Fruit fly (Drosophila melanogaster) whole organism, embryonic: Measurements from ENCODE around the gene Hrs.

Experiments used
- Ada2b ChIP-seq: fragments of 200-800 bp; sonication (Bioruptor generic); IDR thresholded peaks from 2 replicates; pipeline ENCODE4 v1.3.6; 2022; ENCODE audit warnings: missing biosample characterization, missing genetic modification characterization
- Aef1 ChIP-seq: fragments of 200-800 bp; sonication (Bioruptor generic); IDR thresholded peaks from 3 replicates; pipeline ENCODE4 v1.3.6; 2022; ENCODE audit warnings: missing biosample characterization, missing genetic modification characterization
- B-H1 ChIP-seq: fragments of 200-800 bp; sonication (Bioruptor generic); IDR thresholded peaks from 3 replicates; pipeline ENCODE4 v1.3.6; 2022; ENCODE audit warnings: missing biosample characterization, missing genetic modification characterization
- Bgb ChIP-seq: fragments of 200-800 bp; sonication (Bioruptor generic); IDR thresholded peaks from 2 replicates; pipeline ENCODE4 v1.3.6; 2022; ENCODE audit warnings: missing biosample characterization, missing genetic modification characterization; ENCODE audit not compliant: partially characterized antibody
- CG10654 ChIP-seq: fragments of 200-800 bp; sonication (Bioruptor generic); optimal IDR thresholded peaks from 2 replicates; lab custom pipeline; 2016; ENCODE audit warnings: missing biosample characterization, missing genetic modification characterization
- CG13624 ChIP-seq: fragments of 200-800 bp; sonication (Bioruptor generic); optimal IDR thresholded peaks from 2 replicates; lab custom pipeline; 2016; ENCODE audit warnings: missing biosample characterization, missing genetic modification characterization
- CG16813 ChIP-seq: fragments of 200-800 bp; sonication (Bioruptor generic); IDR thresholded peaks from 3 replicates; pipeline ENCODE4 v1.3.6; 2022; ENCODE audit warnings: missing biosample characterization, missing genetic modification characterization; ENCODE audit not compliant: partially characterized antibody
- CG1792 ChIP-seq: fragments of 200-800 bp; sonication (Bioruptor generic); optimal IDR thresholded peaks from 2 replicates; lab custom pipeline; 2016; ENCODE audit warnings: missing biosample characterization, missing genetic modification characterization
- CG18476 ChIP-seq: fragments of 200-800 bp; sonication (Bioruptor generic); optimal IDR thresholded peaks from 2 replicates; lab custom pipeline; 2016; ENCODE audit warnings: missing biosample characterization, mild to moderate bottlenecking, missing genetic modification characterization
- CG2116 ChIP-seq: fragments of 200-800 bp; sonication (Bioruptor generic); optimal IDR thresholded peaks from 3 replicates; lab custom pipeline; 2018; ENCODE audit warnings: missing biosample characterization, mild to moderate bottlenecking, missing genetic modification characterization
- CG2129 ChIP-seq: fragments of 200-800 bp; sonication (Bioruptor generic); IDR thresholded peaks from 2 replicates; pipeline ENCODE4 v1.3.6; 2022; ENCODE audit warnings: missing biosample characterization, missing genetic modification characterization; ENCODE audit not compliant: partially characterized antibody
- CG2712 ChIP-seq: fragments of 200-800 bp; optimal IDR thresholded peaks from 3 replicates; lab custom pipeline; 2019; ENCODE audit warnings: missing biosample characterization, mild to moderate bottlenecking, missing genetic modification characterization, moderate library complexity
- CG31224 ChIP-seq: fragments of 200-800 bp; sonication (Bioruptor generic); IDR thresholded peaks from 2 replicates; pipeline ENCODE4 v1.3.6; 2022; ENCODE audit warnings: missing biosample characterization, missing genetic modification characterization
- CG33213 ChIP-seq: fragments of 200-800 bp; sonication (Bioruptor generic); optimal IDR thresholded peaks from 3 replicates; lab custom pipeline; 2016; ENCODE audit warnings: missing biosample characterization, missing genetic modification characterization
- CG3847 ChIP-seq: fragments of 200-800 bp; sonication (Bioruptor generic); IDR thresholded peaks from 2 replicates; pipeline ENCODE4 v1.3.6; 2022; ENCODE audit warnings: missing biosample characterization, missing genetic modification characterization
- CG4282 ChIP-seq: fragments of 200-800 bp; sonication (Bioruptor generic); optimal IDR thresholded peaks from 2 replicates; lab custom pipeline; 2016; ENCODE audit warnings: missing biosample characterization, missing genetic modification characterization
- CG4707 ChIP-seq: fragments of 200-800 bp; sonication (Bioruptor generic); optimal IDR thresholded peaks from 2 replicates; lab custom pipeline; 2018; ENCODE audit warnings: missing biosample characterization, mild to moderate bottlenecking, missing genetic modification characterization, moderate library complexity
- CG7357 ChIP-seq: fragments of 200-800 bp; sonication (Bioruptor generic); IDR thresholded peaks from 3 replicates; pipeline ENCODE4 v1.3.6; 2022; ENCODE audit warnings: missing biosample characterization, missing genetic modification characterization
- CG7372 ChIP-seq: fragments of 200-800 bp; sonication (Bioruptor generic); IDR thresholded peaks from 2 replicates; pipeline ENCODE4 v1.3.6; 2022; ENCODE audit warnings: missing biosample characterization, missing genetic modification characterization
- CG7556 ChIP-seq: fragments of 200-800 bp; sonication (Bioruptor generic); optimal IDR thresholded peaks from 2 replicates; lab custom pipeline; 2017; ENCODE audit warnings: missing biosample characterization, mild to moderate bottlenecking, missing genetic modification characterization
- CG7839 ChIP-seq: fragments of 200-800 bp; sonication (Bioruptor generic); optimal IDR thresholded peaks from 3 replicates; lab custom pipeline; 2018; ENCODE audit warnings: missing biosample characterization, mild to moderate bottlenecking, missing genetic modification characterization, moderate library complexity
- CG7963 ChIP-seq: fragments of 200-800 bp; sonication (Bioruptor generic); IDR thresholded peaks from 3 replicates; pipeline ENCODE4 v1.3.6; 2022; ENCODE audit warnings: missing biosample characterization, missing genetic modification characterization; ENCODE audit not compliant: partially characterized antibody
- CG8924 ChIP-seq: fragments of 200-800 bp; optimal IDR thresholded peaks from 3 replicates; lab custom pipeline; 2019; ENCODE audit warnings: missing biosample characterization, mild to moderate bottlenecking, missing genetic modification characterization, moderate library complexity
- CG9932 ChIP-seq: fragments of 200-800 bp; sonication (Bioruptor generic); IDR thresholded peaks from 2 replicates; pipeline ENCODE4 v1.3.6; 2022; ENCODE audit warnings: missing biosample characterization, missing genetic modification characterization
- Doc3 ChIP-seq: fragments of 200-800 bp; sonication (Bioruptor generic); IDR thresholded peaks from 3 replicates; pipeline ENCODE4 v1.3.6; 2022; ENCODE audit warnings: missing biosample characterization, missing genetic modification characterization; ENCODE audit not compliant: partially characterized antibody
- Fer3 ChIP-seq: fragments of 200-800 bp; sonication (Bioruptor generic); optimal IDR thresholded peaks from 2 replicates; lab custom pipeline; 2018; ENCODE audit warnings: missing biosample characterization, mild to moderate bottlenecking, missing genetic modification characterization, moderate library complexity
- GATAe ChIP-seq: fragments of 200-800 bp; sonication (Bioruptor generic); conservative IDR thresholded peaks from 2 replicates; pipeline ENCODE4 v1.3.6; 2022; ENCODE audit warnings: missing biosample characterization, missing genetic modification characterization
- HmgZ ChIP-seq: fragments of 200-800 bp; sonication (Bioruptor generic); optimal IDR thresholded peaks from 2 replicates; lab custom pipeline; 2018; ENCODE audit warnings: missing biosample characterization, mild to moderate bottlenecking, missing genetic modification characterization
- MBD-R2 ChIP-seq: fragments of 200-800 bp; sonication (Bioruptor generic); IDR thresholded peaks from 2 replicates; pipeline ENCODE4 v1.3.6; 2022; ENCODE audit warnings: missing biosample characterization, missing genetic modification characterization
- Med ChIP-seq: fragments of 200-800 bp; sonication (Bioruptor generic); peaks from one replicate; lab custom pipeline; 2016; ENCODE audit warnings: missing biosample characterization, missing genetic modification characterization, mild to moderate bottlenecking, inconsistent platforms, moderate library complexity
- Nf-YA ChIP-seq: fragments of 200-800 bp; sonication (Bioruptor generic); IDR thresholded peaks from 2 replicates; pipeline ENCODE4 v1.3.6; 2022; ENCODE audit warnings: missing biosample characterization, missing genetic modification characterization
- Oaz ChIP-seq: fragments of 200-800 bp; sonication (Bioruptor generic); IDR thresholded peaks from 2 replicates; pipeline ENCODE4 v1.3.6; 2022; ENCODE audit warnings: missing biosample characterization, missing genetic modification characterization
- Ptx1 ChIP-seq: fragments of 200-800 bp; sonication (Bioruptor generic); IDR thresholded peaks from 2 replicates; pipeline ENCODE4 v1.3.6; 2022; ENCODE audit warnings: missing biosample characterization, missing genetic modification characterization
- Sox102F ChIP-seq: fragments of 200-800 bp; sonication (Bioruptor generic); optimal IDR thresholded peaks from 2 replicates; lab custom pipeline; 2018; ENCODE audit warnings: missing biosample characterization, mild to moderate bottlenecking, missing genetic modification characterization, moderate library complexity
- bcd ChIP-seq: fragments of 200-800 bp; sonication (Bioruptor generic); optimal IDR thresholded peaks from 2 replicates; lab custom pipeline; 2017; ENCODE audit warnings: missing biosample characterization, mild to moderate bottlenecking, missing genetic modification characterization
- en ChIP-seq: fragments of 200-800 bp; sonication (Bioruptor generic); optimal IDR thresholded peaks from 2 replicates; lab custom pipeline; 2016; ENCODE audit warnings: missing biosample characterization, missing genetic modification characterization
- ewg ChIP-seq: fragments of 200-800 bp; sonication (Bioruptor generic); optimal IDR thresholded peaks from 3 replicates; lab custom pipeline; 2017; ENCODE audit warnings: mild to moderate bottlenecking, missing biosample characterization, missing genetic modification reagents, missing genetic modification characterization
- eyg ChIP-seq: fragments of 200-800 bp; sonication (Bioruptor generic); optimal IDR thresholded peaks from 3 replicates; lab custom pipeline; 2016; ENCODE audit warnings: missing biosample characterization, missing genetic modification characterization
- fd64A ChIP-seq: fragments of 200-800 bp; sonication (Bioruptor generic); optimal IDR thresholded peaks from 3 replicates; lab custom pipeline; 2018; ENCODE audit warnings: missing biosample characterization, mild to moderate bottlenecking, missing genetic modification characterization
- gro ChIP-seq: fragments of 200-800 bp; sonication (Bioruptor generic); optimal IDR thresholded peaks from 2 replicates; lab custom pipeline; 2016; ENCODE audit warnings: missing biosample characterization, missing genetic modification characterization
- jigr1 ChIP-seq: fragments of 200-800 bp; sonication (Bioruptor generic); IDR thresholded peaks from 3 replicates; pipeline ENCODE4 v1.3.6; 2022; ENCODE audit warnings: missing biosample characterization, missing genetic modification characterization
- klu ChIP-seq: fragments of 200-800 bp; sonication (Bioruptor generic); IDR thresholded peaks from 2 replicates; pipeline ENCODE4 v1.3.6; 2022; ENCODE audit warnings: missing biosample characterization, missing genetic modification characterization
- p53 ChIP-seq: fragments of 200-800 bp; sonication (Bioruptor generic); optimal IDR thresholded peaks from 2 replicates; lab custom pipeline; 2016; ENCODE audit warnings: missing biosample characterization, missing genetic modification characterization
- phol ChIP-seq: fragments of 200-800 bp; sonication (Bioruptor generic); optimal IDR thresholded peaks from 3 replicates; lab custom pipeline; 2018; ENCODE audit warnings: missing biosample characterization, mild to moderate bottlenecking, missing genetic modification characterization, moderate library complexity
- pzg ChIP-seq: fragments of 200-800 bp; sonication (Bioruptor generic); optimal IDR thresholded peaks from 3 replicates; lab custom pipeline; 2018; ENCODE audit warnings: missing biosample characterization, mild to moderate bottlenecking, missing genetic modification characterization, moderate library complexity
- ro ChIP-seq: fragments of 200-800 bp; sonication (Bioruptor generic); IDR thresholded peaks from 2 replicates; pipeline ENCODE4 v1.3.6; 2022; ENCODE audit warnings: missing biosample characterization, missing genetic modification characterization
- row ChIP-seq: fragments of 200-800 bp; sonication (Bioruptor generic); IDR thresholded peaks from 3 replicates; pipeline ENCODE4 v1.3.6; 2022; ENCODE audit warnings: missing biosample characterization, missing genetic modification characterization
- shn ChIP-seq: fragments of 200-800 bp; sonication (Bioruptor generic); optimal IDR thresholded peaks from 3 replicates; lab custom pipeline; 2016; ENCODE audit warnings: missing biosample characterization, missing genetic modification characterization
- sisA ChIP-seq: fragments of 200-800 bp; sonication (Bioruptor generic); IDR thresholded peaks from 2 replicates; pipeline ENCODE4 v1.3.6; 2022; ENCODE audit warnings: missing biosample characterization, missing genetic modification characterization
- slbo ChIP-seq: fragments of 200-800 bp; sonication (Bioruptor generic); IDR thresholded peaks from 2 replicates; pipeline ENCODE4 v1.3.6; 2022; ENCODE audit warnings: missing biosample characterization, missing genetic modification characterization
- toy ChIP-seq: fragments of 200-800 bp; sonication (Bioruptor generic); IDR thresholded peaks from 2 replicates; pipeline ENCODE4 v1.3.6; 2022; ENCODE audit warnings: missing biosample characterization, missing genetic modification characterization
- tx ChIP-seq: fragments of 200-800 bp; sonication (Bioruptor generic); optimal IDR thresholded peaks from 2 replicates; lab custom pipeline; 2016; ENCODE audit warnings: missing biosample characterization, missing genetic modification characterization

The Hrs gene

DNA sequence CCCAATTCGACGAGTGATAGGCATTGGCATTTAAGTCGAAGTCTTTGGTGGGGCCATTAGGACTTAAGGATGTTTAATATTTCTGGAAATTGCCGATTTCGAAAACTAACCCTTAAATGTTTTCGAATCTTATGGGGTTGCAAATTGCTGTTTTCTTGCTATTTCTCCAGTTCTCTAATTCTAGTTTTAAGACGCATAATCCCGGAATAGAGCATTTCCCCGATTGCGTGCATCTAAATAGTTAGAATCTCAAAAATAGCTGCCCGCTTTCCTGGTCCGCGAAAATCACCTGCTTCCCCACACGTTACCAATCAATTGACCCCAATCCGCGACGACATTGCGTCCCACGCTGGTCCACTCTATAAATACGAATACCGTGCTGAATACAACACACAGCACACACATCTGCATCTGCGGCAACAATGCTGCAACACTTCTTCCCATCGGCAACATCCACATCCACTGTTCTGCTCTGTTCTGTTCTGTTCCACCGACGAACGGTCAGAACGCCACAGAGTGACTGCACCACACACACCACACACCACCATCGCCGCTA lies 12.2 kb downstream of the Hrs start, which contains the start of gene Bacc (continued):
- TF ChIP-seq CG2116 (peak; percentile 33), Ada2b (no peak), CG1792 (GFP tag; lab: Kevin White, UChicago) (peak; percentile 86), CG3847 (GFP tag; lab: Robert Waterston, UW) (no peak), pzg (GFP tag; lab: Kevin White, UChicago) (no peak), fd64A (GFP tag; lab: Kevin White, UChicago) (no peak), row (GFP tag; lab: Robert Waterston, UW) (no peak), Sox102F (peak; percentile 88), ro (GFP tag; lab: Robert Waterston, UW) (no peak), CG4282 (GFP tag; lab: Kevin White, UChicago) (no peak), ewg (peak; percentile 33), CG10654 (GFP tag; lab: Kevin White, UChicago) (peak; percentile 80), Bgb (GFP tag; lab: Robert Waterston, UW) (no peak), Aef1 (GFP tag; lab: Robert Waterston, UW) (no peak), gro (GFP tag; lab: Kevin White, UChicago) (peak; percentile 89), klu (no peak), phol (tag; lab: Kevin White, UChicago) (peak; percentile 89), eyg (GFP tag; lab: Kevin White, UChicago) (peak; percentile 82), Med (GFP tag; lab: Kevin White, UChicago) (peak; percentile 97), toy (GFP tag; lab: Robert Waterston, UW) (no peak), Nf-YA (GFP tag; lab: Robert Waterston, UW) (no peak), jigr1 (GFP tag; lab: Robert Waterston, UW) (no peak), CG18476 (GFP tag; lab: Kevin White, UChicago) (peak; percentile 80), CG13624 (peak; percentile 82), MBD-R2 (no peak), Ptx1 (GFP tag; lab: Robert Waterston, UW) (no peak), GATAe (GFP tag; lab: Robert Waterston, UW) (no peak), CG7839 (tag; lab: Kevin White, UChicago) (peak; percentile 86), bcd (peak; percentile 90), CG16813 (GFP tag; lab: Robert Waterston, UW) (no peak), tx (GFP tag; lab: Kevin White, UChicago) (peak; percentile 85), Doc3 (GFP tag; lab: Robert Waterston, UW) (no peak), HmgZ (tag; lab: Kevin White, UChicago) (peak; percentile 62), CG4707 (GFP tag; lab: Kevin White, UChicago) (no peak), en (GFP tag; lab: Kevin White, UChicago) (peak; percentile 82), shn (GFP tag; lab: Kevin White, UChicago) (peak; percentile 88), slbo (GFP tag; lab: Robert Waterston, UW) (no peak), CG8924 (tag; lab: Kevin White, UChicago) (peak; percentile 82), sisA (GFP tag; lab: Robert Waterston, UW) (no peak), CG31224 (GFP tag; lab: Robert Waterston, UW) (no peak), CG9932 (no peak), CG7556 (GFP tag; lab: Kevin White, UChicago) (peak; percentile 95), CG33213 (peak; percentile 55), Fer3 (tag; lab: Kevin White, UChicago) (peak; percentile 83), CG2712 (tag; lab: Kevin White, UChicago) (peak; percentile 88), B-H1 (GFP tag; lab: Robert Waterston, UW) (no peak), Oaz (no peak), CG7963 (GFP tag; lab: Robert Waterston, UW) (no peak), CG7357 (peak; percentile 70), CG2129 (no peak), p53 (GFP tag; lab: Kevin White, UChicago) (peak; percentile 34), CG7372 (GFP tag; lab: Robert Waterston, UW) (no peak)
